Worm (Caenorhabditis elegans): ENCODE data around the gene acbp-6.

Gene acbp-6

ce11 chrII:11960596-11961217 lies 12.8 kb downstream of the acbp-6 start (continued):
- TF ChIP-seq pha-4 (tag; optimal IDR thresholded peaks at IDR 0.05), result no peak
- peak; percentile 100 for TF ChIP-seq ceh-6 (GFP tag; optimal IDR thresholded peaks at IDR 0.05)
- peak; percentile 98 for TF ChIP-seq madf-2 (tag; optimal IDR thresholded peaks at IDR 0.05)
- peak; percentile 100 for TF ChIP-seq gmeb-2 (tag; optimal IDR thresholded peaks at IDR 0.05)
- peak; percentile 100 for TF ChIP-seq unc-86 (tag; optimal IDR thresholded peaks at IDR 0.05)
- peak; percentile 99 for TF ChIP-seq ceh-18 (tag; optimal IDR thresholded peaks at IDR 0.05)
- TF ChIP-seq hlh-8 (tag; optimal IDR thresholded peaks at IDR 0.05), result peak; percentile 98
- peak; percentile 100 for TF ChIP-seq elt-2 (tag; optimal IDR thresholded peaks at IDR 0.05)
- TF ChIP-seq ama-1 (optimal IDR thresholded peaks at IDR 0.05), result no peak
- TF ChIP-seq lin-11 (tag; optimal IDR thresholded peaks at IDR 0.05), result peak; percentile 98
- peak; percentile 98 for TF ChIP-seq fkh-6 (tag; optimal IDR thresholded peaks at IDR 0.05)
- TF ChIP-seq fax-1 (tag; optimal IDR thresholded peaks at IDR 0.05), result peak; percentile 98
- no peak for TF ChIP-seq nhr-11 (tag; optimal IDR thresholded peaks at IDR 0.05)
- TF ChIP-seq tbx-7 (tag; optimal IDR thresholded peaks at IDR 0.05), result peak; percentile 87
- peak; percentile 98 for TF ChIP-seq npax-4 (tag; optimal IDR thresholded peaks at IDR 0.05)
- TF ChIP-seq C38D4.7 (GFP tag; optimal IDR thresholded peaks at IDR 0.05), result peak; percentile 99
- peak; percentile 59 for TF ChIP-seq ceh-22 (tag; optimal IDR thresholded peaks at IDR 0.05)
- peak; percentile 99 for TF ChIP-seq eyg-1 (tag; optimal IDR thresholded peaks at IDR 0.05)
- peak; percentile 99 for TF ChIP-seq ceh-9 (tag; optimal IDR thresholded peaks at IDR 0.05)
- TF ChIP-seq Y22D7AL.16 (tag; optimal IDR thresholded peaks at IDR 0.05), result peak; percentile 100
- peak; percentile 97 for TF ChIP-seq ceh-31 (tag; optimal IDR thresholded peaks at IDR 0.05)
- peak; percentile 100 for TF ChIP-seq unc-3 (GFP tag; conservative IDR thresholded peaks at IDR 0.05)
- TF ChIP-seq unc-3 (tag; optimal IDR thresholded peaks at IDR 0.05), result peak; percentile 99
- TF ChIP-seq pat-9 (tag; optimal IDR thresholded peaks at IDR 0.05), result peak; percentile 100
- peak; percentile 96 for TF ChIP-seq K09A11.1 (tag; optimal IDR thresholded peaks at IDR 0.05; ENCODE audit: insufficient read depth)
- TF ChIP-seq ceh-2 (tag; optimal IDR thresholded peaks at IDR 0.05), result peak; percentile 99
- TF ChIP-seq ceh-24 (tag; optimal IDR thresholded peaks at IDR 0.05), result peak; percentile 100
- peak; percentile 98 for TF ChIP-seq elt-4 (tag; optimal IDR thresholded peaks at IDR 0.05)
- TF ChIP-seq ceh-45 (GFP tag; IDR thresholded peaks at IDR 0.05), result peak; percentile 100
- TF ChIP-seq zip-5 (tag; optimal IDR thresholded peaks at IDR 0.05), result peak; percentile 95
- peak; percentile 99 for TF ChIP-seq hlh-15 (tag; optimal IDR thresholded peaks at IDR 0.05)
- TF ChIP-seq dve-1 (tag; optimal IDR thresholded peaks at IDR 0.05), result peak; percentile 96
- TF ChIP-seq K02D7.2 (tag; optimal IDR thresholded peaks at IDR 0.05), result peak; percentile 100
- peak; percentile 99 for TF ChIP-seq nhr-232 (tag; optimal IDR thresholded peaks at IDR 0.05)
- peak; percentile 99 for TF ChIP-seq pqm-1 (tag; optimal IDR thresholded peaks at IDR 0.05)
- peak; percentile 92 for TF ChIP-seq nfya-1 (tag; optimal IDR thresholded peaks at IDR 0.05)
- peak; percentile 88 for TF ChIP-seq ceh-30 (tag; optimal IDR thresholded peaks at IDR 0.05)
- TF ChIP-seq hlh-6 (tag; optimal IDR thresholded peaks at IDR 0.05), result peak; percentile 100
- peak; percentile 100 for TF ChIP-seq ceh-48 (tag; optimal IDR thresholded peaks at IDR 0.05)
- TF ChIP-seq sdc-2 (tag; optimal IDR thresholded peaks at IDR 0.05), result peak; percentile 95
- peak; percentile 99 for TF ChIP-seq syd-9 (tag; optimal IDR thresholded peaks at IDR 0.05)
- peak; percentile 99 for TF ChIP-seq dmd-4 (tag; optimal IDR thresholded peaks at IDR 0.05; ENCODE audit: borderline replicate concordance)
- TF ChIP-seq pax-1 (tag; optimal IDR thresholded peaks at IDR 0.05), result no peak
- TF ChIP-seq ttx-3 (tag; optimal IDR thresholded peaks at IDR 0.05), result peak; percentile 99
- peak; percentile 99 for TF ChIP-seq ceh-19 (GFP tag; optimal IDR thresholded peaks at IDR 0.05)
- peak; percentile 99 for TF ChIP-seq tbx-2 (tag; optimal IDR thresholded peaks at IDR 0.05)
- TF ChIP-seq mec-3 (tag; optimal IDR thresholded peaks at IDR 0.05; ENCODE audit: borderline replicate concordance), result peak; percentile 91
- TF ChIP-seq ahr-1 (tag; optimal IDR thresholded peaks at IDR 0.05), result peak; percentile 99
- TF ChIP-seq T23F11.4 (GFP tag; optimal IDR thresholded peaks at IDR 0.05), result peak; percentile 100
- peak; percentile 100 for TF ChIP-seq sox-4 (tag; optimal IDR thresholded peaks at IDR 0.05)
- peak; percentile 99 for TF ChIP-seq rnt-1 (tag; optimal IDR thresholded peaks at IDR 0.05)
- peak; percentile 94 for TF ChIP-seq C08G9.2 (tag; optimal IDR thresholded peaks at IDR 0.05)
